Fruit fly (Drosophila melanogaster): ENCODE results near the gene CG15771.
A peak's percentile ranks its signal among the peaks of the same experiment; 100 is the strongest.

The CG15771 gene

DNA sequence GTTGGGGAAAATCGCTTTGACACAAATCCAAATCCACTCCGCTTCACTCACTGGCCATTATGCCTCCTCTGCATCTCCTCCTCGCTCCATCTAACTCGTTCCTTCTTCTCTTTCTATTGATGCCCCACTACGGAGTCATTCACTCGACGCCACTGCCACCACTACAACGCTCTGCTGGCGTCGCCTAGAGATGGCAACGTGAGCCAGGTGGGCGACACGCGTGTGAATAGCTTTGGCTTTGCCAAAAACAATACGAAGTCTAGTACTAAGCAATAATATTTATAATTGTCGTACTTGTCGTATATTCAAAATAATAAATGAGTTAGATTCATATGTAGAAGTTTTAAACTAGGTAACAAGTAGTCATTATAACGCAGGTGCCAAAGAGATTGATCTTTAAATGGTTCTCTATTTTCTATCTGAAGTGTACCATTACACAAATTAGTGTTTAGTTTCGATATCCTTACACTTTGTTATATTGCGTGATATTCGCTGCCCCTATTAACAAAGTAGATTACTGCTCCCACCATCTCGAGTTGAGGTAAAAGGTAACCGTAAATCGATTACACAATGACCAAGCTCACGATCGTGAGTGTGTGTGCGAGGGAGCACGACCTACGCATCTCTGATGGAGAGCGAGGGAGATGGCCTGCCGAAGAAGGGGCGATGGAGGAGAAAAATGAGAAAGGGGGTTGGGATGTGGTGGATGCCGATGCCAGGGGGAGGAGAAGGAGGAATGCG lies 10.2 kb upstream of the CG15771 start (continued):
- TF ChIP-seq Ets97D (GFP tag; optimal IDR thresholded peaks at IDR 0.05) (no peak), Hr78 (GFP tag; optimal IDR thresholded peaks at IDR 0.05) (peak in 1 of 2 experiments; percentile 36), exex (tag; optimal IDR thresholded peaks at IDR 0.05) (no peak), CG5180 (GFP tag; optimal IDR thresholded peaks at IDR 0.05) (no peak), ems (GFP tag; optimal IDR thresholded peaks at IDR 0.05) (no peak), CG10565 (GFP tag; optimal IDR thresholded peaks at IDR 0.05) (no peak), Dad (GFP tag; optimal IDR thresholded peaks at IDR 0.05) (no peak), CG2875 (GFP tag; optimal IDR thresholded peaks at IDR 0.05) (no peak), Sin3A (optimal IDR thresholded peaks at IDR 0.05) (no peak), Stat92E (GFP tag; optimal IDR thresholded peaks at IDR 0.05) (no peak), hb (GFP tag; IDR thresholded peaks at IDR 0.05; ENCODE audit: partially characterized antibody) (no peak), phol (tag; optimal IDR thresholded peaks at IDR 0.05) (peak; percentile 32), gsb-n (tag; optimal IDR thresholded peaks at IDR 0.05) (no peak), CG1233 (GFP tag; optimal IDR thresholded peaks at IDR 0.05) (no peak), CG17328 (GFP tag; IDR thresholded peaks at IDR 0.05) (0 out of 2 replicates have a peak, but pooled peaks have one; percentile 19), unc-4 (GFP tag; IDR thresholded peaks at IDR 0.05; ENCODE audit: partially characterized antibody) (peak; percentile 70), br (optimal IDR thresholded peaks at IDR 0.05) (no peak), CG6683 (GFP tag; optimal IDR thresholded peaks at IDR 0.05) (no peak), CG15011 (GFP tag; optimal IDR thresholded peaks at IDR 0.05) (peak; percentile 22), YL-1 (GFP tag; optimal IDR thresholded peaks at IDR 0.05) (no peak), Dp (GFP tag; optimal IDR thresholded peaks at IDR 0.05) (no peak), CG13424 (tag; optimal IDR thresholded peaks at IDR 0.05) (peak; percentile 43), CG10431 (GFP tag; optimal IDR thresholded peaks at IDR 0.05) (no peak), CG9437 (GFP tag; optimal IDR thresholded peaks at IDR 0.05) (peak; percentile 42), Lhr (GFP tag; optimal IDR thresholded peaks at IDR 0.05) (no peak), NFAT (GFP tag; IDR thresholded peaks at IDR 0.05) (peak; percentile 55; the same call in 1 of the 2 replicates), sd (tag; optimal IDR thresholded peaks at IDR 0.05) (no peak), Sox100B (GFP tag; optimal IDR thresholded peaks at IDR 0.05) (peak; percentile 17), lola (GFP tag; optimal IDR thresholded peaks at IDR 0.05) (peak in 1 of 3 experiments; percentile 24), lov (optimal IDR thresholded peaks at IDR 0.05) (no peak), lov (GFP tag; IDR thresholded peaks at IDR 0.05) (no peak), trh (GFP tag; optimal IDR thresholded peaks at IDR 0.05) (no peak), tna (GFP tag; IDR thresholded peaks at IDR 0.05; ENCODE audit: partially characterized antibody) (no peak), Elba2 (GFP tag; optimal IDR thresholded peaks at IDR 0.05) (no peak), zf30C (GFP tag; optimal IDR thresholded peaks at IDR 0.05) (no peak), CG4820 (GFP tag; optimal IDR thresholded peaks at IDR 0.05) (peak; percentile 4), CG1603 (tag; optimal IDR thresholded peaks at IDR 0.05) (no peak), CG8944 (GFP tag; optimal IDR thresholded peaks at IDR 0.05) (no peak), CG2202 (tag; optimal IDR thresholded peaks at IDR 0.05) (no peak), dpn (GFP tag; optimal IDR thresholded peaks at IDR 0.05) (peak in 1 of 2 experiments; percentile 4), Atf-2 (GFP tag; optimal IDR thresholded peaks at IDR 0.05) (peak; percentile 5), crc (GFP tag; optimal IDR thresholded peaks at IDR 0.05) (no peak), C15 (GFP tag; IDR thresholded peaks at IDR 0.05) (no peak), CG11247 (GFP tag; IDR thresholded peaks at IDR 0.05) (no peak), gro (GFP tag; optimal IDR thresholded peaks at IDR 0.05) (no peak), CG6175 (GFP tag; IDR thresholded peaks at IDR 0.05) (peak; percentile 68), Bdp1 (GFP tag; optimal IDR thresholded peaks at IDR 0.05) (no peak), Oaz (GFP tag; IDR thresholded peaks at IDR 0.05) (no peak), trem (tag; optimal IDR thresholded peaks at IDR 0.05) (no peak)

All from whole organism, embryonic.